Worm (Caenorhabditis elegans) whole organism, late embryonic: Measurements from ENCODE around the gene cox-15.
A peak's percentile ranks its signal among the peaks of the same experiment; 100 is the strongest.

Source experiments
- C38D4.7 ChIP-seq: fragments of 200-800 bp; sonication (Bioruptor generic); optimal IDR thresholded peaks from 2 replicates; lab custom pipeline; 2018; ENCODE audit warnings: mild to moderate bottlenecking, missing genetic modification characterization, moderate library complexity, missing compliant biosample characterization
- F13H6.1 ChIP-seq: sonication (generic microtip); optimal IDR thresholded peaks from 2 replicates; lab custom pipeline; 2016; ENCODE audit warnings: missing genetic modification characterization, missing compliant biosample characterization
- T23F11.4 ChIP-seq: fragments of 200-800 bp; sonication (Bioruptor generic); optimal IDR thresholded peaks from 2 replicates; lab custom pipeline; 2018; ENCODE audit warnings: mild to moderate bottlenecking, missing genetic modification characterization, missing compliant biosample characterization
- Y22D7AL.16 ChIP-seq: sonication (generic microtip); optimal IDR thresholded peaks from 2 replicates; lab custom pipeline; 2016; ENCODE audit warnings: missing genetic modification characterization, missing compliant biosample characterization
- ahr-1 ChIP-seq: sonication (generic microtip); optimal IDR thresholded peaks from 2 replicates; lab custom pipeline; 2016; ENCODE audit warnings: missing genetic modification characterization, missing compliant biosample characterization
- ceh-14 ChIP-seq: sonication (generic microtip); optimal IDR thresholded peaks from 2 replicates; lab custom pipeline; 2016; ENCODE audit warnings: missing genotype, missing genetic modification characterization, missing compliant biosample characterization
- ceh-19 ChIP-seq: fragments of 200-800 bp; sonication (Bioruptor generic); optimal IDR thresholded peaks from 2 replicates; lab custom pipeline; 2018; ENCODE audit warnings: mild to moderate bottlenecking, missing genetic modification characterization, missing compliant biosample characterization
- ceh-22 ChIP-seq: sonication (generic microtip); optimal IDR thresholded peaks from 2 replicates; lab custom pipeline; 2017; ENCODE audit warnings: missing biosample characterization, missing genetic modification characterization
- ceh-24 ChIP-seq: sonication (generic microtip); optimal IDR thresholded peaks from 2 replicates; lab custom pipeline; 2016; ENCODE audit warnings: mild to moderate bottlenecking, missing genetic modification characterization, missing compliant biosample characterization
- ceh-30 ChIP-seq: fragments of 150-350 bp; optimal IDR thresholded peaks from 2 replicates; lab custom pipeline; 2014; ENCODE audit warnings: missing biosample characterization, missing genetic modification characterization
- ceh-45 ChIP-seq: fragments of 200-800 bp; sonication (Bioruptor generic); IDR thresholded peaks from 2 replicates; pipeline ENCODE4 v1.3.6; 2022; ENCODE audit warnings: missing genetic modification reagents, missing genetic modification characterization, missing compliant biosample characterization
- ceh-48 ChIP-seq: sonication (generic microtip); optimal IDR thresholded peaks from 2 replicates; lab custom pipeline; 2016; ENCODE audit warnings: missing genetic modification characterization, inconsistent platforms, missing compliant biosample characterization
- ceh-6 ChIP-seq: fragments of 200-800 bp; sonication (Bioruptor generic); optimal IDR thresholded peaks from 2 replicates; lab custom pipeline; 2018; ENCODE audit warnings: mild to moderate bottlenecking, missing genetic modification characterization, missing compliant biosample characterization
- ceh-9 ChIP-seq: sonication (generic microtip); optimal IDR thresholded peaks from 2 replicates; lab custom pipeline; 2016; ENCODE audit warnings: mild to moderate bottlenecking, missing genetic modification characterization, inconsistent platforms, missing compliant biosample characterization
- che-1 ChIP-seq: sonication (generic microtip); optimal IDR thresholded peaks from 2 replicates; lab custom pipeline; 2016; ENCODE audit warnings: mild to moderate bottlenecking, missing genetic modification characterization, missing compliant biosample characterization
- dmd-4 ChIP-seq: sonication (generic microtip); optimal IDR thresholded peaks from 2 replicates; lab custom pipeline; 2016; ENCODE audit warnings: borderline replicate concordance, missing genetic modification characterization, missing compliant biosample characterization
- dve-1 ChIP-seq: sonication (generic microtip); optimal IDR thresholded peaks from 2 replicates; lab custom pipeline; 2017; ENCODE audit warnings: antibody characterized with exemption, mild to moderate bottlenecking, missing genetic modification characterization, missing compliant biosample characterization
- elt-2 ChIP-seq: sonication (generic microtip); optimal IDR thresholded peaks from 2 replicates; lab custom pipeline; 2016; ENCODE audit warnings: missing genetic modification reagents, missing genetic modification characterization, missing compliant biosample characterization
- ets-4 ChIP-seq: sonication (generic microtip); optimal IDR thresholded peaks from 2 replicates; lab custom pipeline; 2016; ENCODE audit warnings: missing genetic modification characterization, missing compliant biosample characterization
- fax-1 ChIP-seq: sonication (generic microtip); optimal IDR thresholded peaks from 2 replicates; lab custom pipeline; 2016; ENCODE audit warnings: missing genotype, missing genetic modification characterization, missing compliant biosample characterization
- fkh-10 ChIP-seq: fragments of 150-350 bp; optimal IDR thresholded peaks from 2 replicates; lab custom pipeline; 2014; ENCODE audit warnings: missing biosample characterization, missing genetic modification reagents, missing genetic modification characterization
- gmeb-2 ChIP-seq: sonication (generic microtip); optimal IDR thresholded peaks from 2 replicates; lab custom pipeline; 2016; ENCODE audit warnings: missing genetic modification characterization, inconsistent platforms, missing compliant biosample characterization
- hlh-30 ChIP-seq: sonication (generic microtip); optimal IDR thresholded peaks from 2 replicates; lab custom pipeline; 2017; ENCODE audit warnings: antibody characterized with exemption, missing genetic modification characterization, missing compliant biosample characterization; ENCODE audit not compliant: insufficient read depth
- hlh-6 ChIP-seq: sonication (generic microtip); optimal IDR thresholded peaks from 2 replicates; lab custom pipeline; 2016; ENCODE audit warnings: missing genotype, missing genetic modification characterization, missing compliant biosample characterization
- hlh-8 ChIP-seq: sonication (generic microtip); optimal IDR thresholded peaks from 2 replicates; lab custom pipeline; 2016; ENCODE audit warnings: missing genotype, missing genetic modification characterization, missing compliant biosample characterization
- lim-6 ChIP-seq: sonication (generic microtip); optimal IDR thresholded peaks from 2 replicates; lab custom pipeline; 2016; ENCODE audit warnings: missing genetic modification characterization, missing compliant biosample characterization
- nfya-1 ChIP-seq: sonication (generic microtip); optimal IDR thresholded peaks from 2 replicates; lab custom pipeline; 2017; ENCODE audit warnings: missing genetic modification characterization, mild to moderate bottlenecking, missing compliant biosample characterization, antibody characterized with exemption, moderate library complexity
- nhr-11 ChIP-seq: fragments of 150-350 bp; optimal IDR thresholded peaks from 2 replicates; lab custom pipeline; 2014; ENCODE audit warnings: missing biosample characterization, missing genetic modification characterization
- npax-4 ChIP-seq: sonication (generic microtip); optimal IDR thresholded peaks from 2 replicates; lab custom pipeline; 2016; ENCODE audit warnings: missing genetic modification characterization, missing compliant biosample characterization
- odd-2 ChIP-seq: sonication (generic microtip); optimal IDR thresholded peaks from 2 replicates; lab custom pipeline; 2017; ENCODE audit warnings: antibody characterized with exemption, mild to moderate bottlenecking, missing genetic modification characterization, missing compliant biosample characterization
- pha-2 ChIP-seq: sonication (generic microtip); optimal IDR thresholded peaks from 2 replicates; lab custom pipeline; 2017; ENCODE audit warnings: mild to moderate bottlenecking, missing genetic modification characterization, missing compliant biosample characterization
- pha-4 ChIP-seq: fragments of 150-350 bp; optimal IDR thresholded peaks from 2 replicates; lab custom pipeline; 2018; ENCODE audit warnings: missing biosample characterization, missing genetic modification reagents, missing genetic modification characterization
- pqm-1 ChIP-seq: sonication (generic microtip); optimal IDR thresholded peaks from 2 replicates; lab custom pipeline; 2016; ENCODE audit warnings: missing genetic modification characterization, missing compliant biosample characterization
- pros-1 ChIP-seq: fragments of 150-350 bp; optimal IDR thresholded peaks from 2 replicates; lab custom pipeline; 2014; ENCODE audit warnings: missing biosample characterization, missing genetic modification reagents, missing genetic modification characterization
- rnt-1 ChIP-seq: sonication (generic microtip); optimal IDR thresholded peaks from 2 replicates; lab custom pipeline; 2016; ENCODE audit warnings: missing genetic modification characterization, missing compliant biosample characterization
- sdc-2 ChIP-seq: sonication (generic microtip); optimal IDR thresholded peaks from 2 replicates; lab custom pipeline; 2016; ENCODE audit warnings: missing genotype, missing genetic modification characterization, missing compliant biosample characterization
- syd-9 ChIP-seq: sonication (generic microtip); optimal IDR thresholded peaks from 2 replicates; lab custom pipeline; 2016; ENCODE audit warnings: mild to moderate bottlenecking, missing genetic modification characterization, moderate library complexity, missing compliant biosample characterization
- tbx-2 ChIP-seq: sonication (generic microtip); optimal IDR thresholded peaks from 2 replicates; lab custom pipeline; 2016; ENCODE audit warnings: missing genetic modification characterization, missing compliant biosample characterization
- tbx-7 ChIP-seq: sonication (generic microtip); optimal IDR thresholded peaks from 2 replicates; lab custom pipeline; 2016; ENCODE audit warnings: missing genotype, missing genetic modification characterization, missing compliant biosample characterization
- unc-3 ChIP-seq, 2 experiments: fragments of 200-800 bp in 1 of 2; sonication (Bioruptor generic) in 1 of 2; sonication (generic microtip) in 1 of 2; conservative IDR thresholded peaks in 1 of 2; optimal IDR thresholded peaks in 1 of 2; 2 replicates each; pipeline versions ENCODE4 v1.3.6 to Lab custom; 2016 to 2022; ENCODE audit warnings: missing compliant biosample characterization in 2 of 2, missing genetic modification characterization in 2 of 2, missing genetic modification reagents in 1 of 2
- unc-55 ChIP-seq: sonication (generic microtip); optimal IDR thresholded peaks from 2 replicates; lab custom pipeline; 2017; ENCODE audit warnings: missing biosample characterization, missing genetic modification reagents, missing genetic modification characterization

The cox-15 gene

DNA sequence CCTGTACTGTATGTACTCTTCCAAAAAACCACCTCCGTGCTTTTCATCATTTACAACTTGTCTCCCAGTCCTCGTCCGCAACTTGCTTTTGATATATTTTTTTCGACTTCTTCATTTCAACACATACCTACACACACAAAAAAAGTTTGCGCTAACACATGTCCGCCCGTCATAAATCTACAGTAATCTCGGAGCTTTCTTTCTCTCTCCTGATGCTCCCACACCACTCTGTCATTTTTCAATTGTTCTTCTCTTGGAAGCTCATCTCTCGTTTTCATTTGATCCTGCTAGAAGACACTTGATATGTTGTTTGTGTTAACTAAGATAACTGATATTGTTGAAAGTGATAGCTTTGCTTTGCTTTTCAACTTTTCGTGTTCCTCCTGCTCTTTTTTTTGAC, 46.4 kb upstream of the cox-15 start:
- no peak for TF ChIP-seq fax-1 (tag; lab: Kevin White, UChicago)
- no peak for TF ChIP-seq unc-55
- TF ChIP-seq ceh-6 (GFP tag; lab: Kevin White, UChicago) = no peak
- TF ChIP-seq ceh-14 (tag; lab: Kevin White, UChicago) = no peak
- TF ChIP-seq npax-4 (tag; lab: Kevin White, UChicago) = no peak
- no peak for TF ChIP-seq ceh-24 (tag; lab: Kevin White, UChicago)
- no peak for TF ChIP-seq hlh-30 (tag; lab: Kevin White, UChicago)
- TF ChIP-seq rnt-1 (tag; lab: Kevin White, UChicago) = no peak
- TF ChIP-seq gmeb-2 = no peak
- no peak for TF ChIP-seq ceh-48 (tag; lab: Kevin White, UChicago)
- TF ChIP-seq che-1 (tag; lab: Kevin White, UChicago) = no peak
- no peak for TF ChIP-seq ceh-22
- TF ChIP-seq pros-1 (tag; lab: Kevin White, UChicago) = no peak
- no peak for TF ChIP-seq unc-3 (GFP tag; conservative IDR thresholded peaks at IDR 0.05; lab: Robert Waterston, UW)
- TF ChIP-seq unc-3 (tag; optimal IDR thresholded peaks at IDR 0.05; lab: Kevin White, UChicago) = no peak
- no peak for TF ChIP-seq nfya-1 (tag; lab: Kevin White, UChicago)
- TF ChIP-seq dmd-4 = no peak
- no peak for TF ChIP-seq hlh-8 (tag; lab: Kevin White, UChicago)
- no peak for TF ChIP-seq dve-1 (tag; lab: Kevin White, UChicago)
- TF ChIP-seq, all 69 proteins: peak for 0

- TF ChIP-seq pqm-1 (no peak), nfya-1 (tag; lab: Kevin White, UChicago) (peak; percentile 93), ceh-22 (no peak)
Observed at ce11 chrII:11279971-11280370, 45.2 kb upstream of the cox-15 start.

DNA sequence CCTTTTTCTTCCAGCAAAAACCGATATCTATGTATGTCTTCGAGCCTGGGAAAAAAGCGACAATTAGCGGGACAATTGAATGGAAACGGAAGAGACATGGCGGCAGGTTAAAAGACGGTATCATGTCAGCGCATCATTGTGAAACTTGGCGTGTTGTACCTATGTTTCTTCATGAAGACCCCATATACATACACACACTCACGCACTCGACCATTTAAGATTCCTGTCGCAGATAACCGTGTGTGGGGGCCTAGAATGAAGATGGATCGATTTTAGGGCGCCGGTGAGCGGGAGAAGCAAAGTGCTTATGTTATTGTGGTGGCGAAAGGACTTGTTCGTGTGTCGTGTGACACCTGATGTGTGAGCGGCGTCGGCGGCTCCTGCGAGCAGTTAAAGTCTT, 42.1 kb upstream of the cox-15 start:
- TF ChIP-seq ahr-1 (tag; lab: Kevin White, UChicago) (no peak), lim-6 (tag; lab: Kevin White, UChicago) (no peak), pha-2 (tag; lab: Kevin White, UChicago) (no peak), hlh-30 (tag; lab: Kevin White, UChicago) (no peak), odd-2 (no peak), syd-9 (tag; lab: Kevin White, UChicago) (no peak), nhr-11 (tag; lab: Kevin White, UChicago) (no peak), hlh-6 (tag; lab: Kevin White, UChicago) (no peak), hlh-8 (tag; lab: Kevin White, UChicago) (no peak), ceh-30 (tag; lab: Kevin White, UChicago) (no peak), ets-4 (tag; lab: Kevin White, UChicago) (no peak), F13H6.1 (tag; lab: Kevin White, UChicago) (no peak), ceh-14 (tag; lab: Kevin White, UChicago) (no peak), che-1 (tag; lab: Kevin White, UChicago) (no peak), ceh-22 (no peak), sdc-2 (tag; lab: Kevin White, UChicago) (no peak), ceh-9 (no peak), ceh-19 (GFP tag; lab: Kevin White, UChicago) (no peak), ceh-24 (tag; lab: Kevin White, UChicago) (no peak), Y22D7AL.16 (no peak)
- TF ChIP-seq, all 69 proteins: peak for 0

ce11 chrII:11275484-11275883, 40.7 kb upstream of the cox-15 start:
- TF ChIP-seq ceh-48 (tag; lab: Kevin White, UChicago) = no peak
- no peak for TF ChIP-seq elt-2 (tag; lab: Kevin White, UChicago)
- TF ChIP-seq T23F11.4 (GFP tag; lab: Kevin White, UChicago) = no peak
- no peak for TF ChIP-seq syd-9 (tag; lab: Kevin White, UChicago)
- TF ChIP-seq tbx-2 (tag; lab: Kevin White, UChicago) = no peak
- TF ChIP-seq ceh-24 (tag; lab: Kevin White, UChicago) = no peak
- TF ChIP-seq ceh-19 (GFP tag; lab: Kevin White, UChicago) = no peak
- no peak for TF ChIP-seq tbx-7 (tag; lab: Kevin White, UChicago)
- TF ChIP-seq F13H6.1 (tag; lab: Kevin White, UChicago) = no peak
- no peak for TF ChIP-seq ceh-45 (GFP tag; lab: Robert Waterston, UW)
- TF ChIP-seq ceh-22 = no peak
- no peak for TF ChIP-seq fkh-10 (GFP tag; lab: Kevin White, UChicago)
- TF ChIP-seq pha-4 (tag; lab: Kevin White, UChicago) = no peak
- TF ChIP-seq ceh-30 (tag; lab: Kevin White, UChicago) = no peak
- no peak for TF ChIP-seq ceh-14 (tag; lab: Kevin White, UChicago)
- TF ChIP-seq C38D4.7 (GFP tag; lab: Kevin White, UChicago) = no peak
- TF ChIP-seq, all 69 proteins: peak for 0
